Fruit fly (Drosophila melanogaster) whole organism, prepupa: ENCODE measurements around the gene CG3610.

ENCODE experiments used
- CG10631 ChIP-seq: fragments of 200-800 bp; sonication (Bioruptor generic); optimal IDR thresholded peaks from 2 replicates; lab custom pipeline; 2016; ENCODE audit warnings: missing biosample characterization, missing genetic modification characterization
- CG11902 ChIP-seq: fragments of 200-800 bp; sonication (Bioruptor generic); optimal IDR thresholded peaks from 3 replicates; lab custom pipeline; 2016; ENCODE audit warnings: missing biosample characterization, missing genetic modification characterization
- fkh ChIP-seq: fragments of 200-800 bp; sonication (Bioruptor generic); optimal IDR thresholded peaks from 3 replicates; lab custom pipeline; 2017; ENCODE audit warnings: missing biosample characterization, mild to moderate bottlenecking, missing genetic modification characterization, moderate library complexity

- TF ChIP-seq fkh (no peak), CG10631 (GFP tag; lab: Kevin White, UChicago) (no peak), CG11902 (GFP tag; lab: Kevin White, UChicago) (no peak)
These were observed 33.3 kb downstream of the CG3610 start for dm6 chr3R:14878145-14878544.
